Fruit fly (Drosophila melanogaster) whole organism, embryonic: ENCODE data around the gene CG17359.
A peak's percentile ranks its signal among the peaks of the same experiment; 100 is the strongest.

Experiments used
- CG11696 ChIP-seq: fragments of 200-800 bp; sonication (Bioruptor generic); IDR thresholded peaks from 2 replicates; pipeline ENCODE4 v1.3.6; 2022; ENCODE audit warnings: missing biosample characterization, missing genetic modification characterization
- CG12104 ChIP-seq: fragments of 200-800 bp; sonication (Bioruptor generic); optimal IDR thresholded peaks from 3 replicates; lab custom pipeline; 2016; ENCODE audit warnings: missing biosample characterization, missing genetic modification characterization
- CG1233 ChIP-seq: fragments of 200-800 bp; sonication (Bioruptor generic); optimal IDR thresholded peaks from 4 replicates; lab custom pipeline; 2018; ENCODE audit warnings: missing biosample characterization, mild to moderate bottlenecking, missing genetic modification characterization
- CG13775 ChIP-seq: fragments of 200-800 bp; sonication (Bioruptor generic); optimal IDR thresholded peaks from 3 replicates; lab custom pipeline; 2017; ENCODE audit warnings: missing biosample characterization, mild to moderate bottlenecking, missing genetic modification characterization
- CG14667 ChIP-seq: fragments of 200-800 bp; sonication (Bioruptor generic); IDR thresholded peaks from 2 replicates; pipeline ENCODE4 v1.3.6; 2022; ENCODE audit warnings: missing biosample characterization, missing genetic modification characterization
- CG1603 ChIP-seq: fragments of 200-800 bp; sonication (Bioruptor generic); optimal IDR thresholded peaks from 2 replicates; lab custom pipeline; 2019; ENCODE audit warnings: missing biosample characterization, mild to moderate bottlenecking, missing genetic modification characterization, moderate library complexity
- CG1647 ChIP-seq: fragments of 200-800 bp; sonication (Bioruptor generic); optimal IDR thresholded peaks from 3 replicates; lab custom pipeline; 2016; ENCODE audit warnings: missing biosample characterization, missing genetic modification characterization
- CG18476 ChIP-seq: fragments of 200-800 bp; sonication (Bioruptor generic); optimal IDR thresholded peaks from 2 replicates; lab custom pipeline; 2016; ENCODE audit warnings: missing biosample characterization, mild to moderate bottlenecking, missing genetic modification characterization
- CG31224 ChIP-seq: fragments of 200-800 bp; sonication (Bioruptor generic); IDR thresholded peaks from 2 replicates; pipeline ENCODE4 v1.3.6; 2022; ENCODE audit warnings: missing biosample characterization, missing genetic modification characterization
- CG3281 ChIP-seq: fragments of 200-800 bp; sonication (Bioruptor generic); optimal IDR thresholded peaks from 3 replicates; lab custom pipeline; 2017; ENCODE audit warnings: missing biosample characterization, mild to moderate bottlenecking, missing genetic modification characterization
- CG4360 ChIP-seq: fragments of 200-800 bp; sonication (Bioruptor generic); IDR thresholded peaks from 2 replicates; pipeline ENCODE4 v1.3.6; 2022; ENCODE audit warnings: missing biosample characterization, missing genetic modification characterization
- CG4730 ChIP-seq: fragments of 200-800 bp; sonication (Bioruptor generic); IDR thresholded peaks from 2 replicates; pipeline ENCODE4 v1.3.6; 2022; ENCODE audit warnings: missing biosample characterization, missing genetic modification characterization
- CG6254 ChIP-seq: fragments of 200-800 bp; sonication (Bioruptor generic); optimal IDR thresholded peaks from 3 replicates; lab custom pipeline; 2017; ENCODE audit warnings: mild to moderate bottlenecking, missing biosample characterization, missing genetic modification reagents, missing genetic modification characterization
- CG6813 ChIP-seq: fragments of 200-800 bp; sonication (Bioruptor generic); optimal IDR thresholded peaks from 2 replicates; lab custom pipeline; 2017; ENCODE audit warnings: missing biosample characterization, missing genetic modification characterization, mild to moderate bottlenecking, moderate library complexity, missing genetic modification reagents
- CG7372 ChIP-seq: fragments of 200-800 bp; sonication (Bioruptor generic); IDR thresholded peaks from 2 replicates; pipeline ENCODE4 v1.3.6; 2022; ENCODE audit warnings: missing biosample characterization, missing genetic modification characterization
- Dip2 ChIP-seq: fragments of 200-800 bp; sonication (Bioruptor generic); IDR thresholded peaks from 2 replicates; pipeline ENCODE4 v1.3.6; 2022; ENCODE audit warnings: missing biosample characterization, missing genetic modification characterization
- Dref ChIP-seq: fragments of 200-800 bp; sonication (Bioruptor generic); IDR thresholded peaks from 2 replicates; pipeline ENCODE4 v1.3.6; 2022; ENCODE audit warnings: missing biosample characterization, missing genetic modification characterization
- ERR ChIP-seq: fragments of 200-800 bp; sonication (Bioruptor generic); optimal IDR thresholded peaks from 2 replicates; lab custom pipeline; 2016; ENCODE audit warnings: missing biosample characterization, missing genetic modification characterization
- Fer1 ChIP-seq: fragments of 200-800 bp; sonication (Bioruptor generic); optimal IDR thresholded peaks from 2 replicates; lab custom pipeline; 2017; ENCODE audit warnings: missing biosample characterization, mild to moderate bottlenecking, missing genetic modification characterization
- Fer3 ChIP-seq: fragments of 200-800 bp; sonication (Bioruptor generic); optimal IDR thresholded peaks from 2 replicates; lab custom pipeline; 2018; ENCODE audit warnings: missing biosample characterization, mild to moderate bottlenecking, missing genetic modification characterization, moderate library complexity
- Gug ChIP-seq: fragments of 200-800 bp; sonication (Bioruptor generic); IDR thresholded peaks from 4 replicates; pipeline ENCODE4 v1.3.6; 2022; ENCODE audit warnings: missing biosample characterization, missing genetic modification characterization
- HLHmδ ChIP-seq: fragments of 200-800 bp; sonication (Bioruptor generic); optimal IDR thresholded peaks from 2 replicates; lab custom pipeline; 2018; ENCODE audit warnings: missing biosample characterization, mild to moderate bottlenecking, missing genetic modification characterization, moderate library complexity
- Hr3 ChIP-seq: fragments of 200-800 bp; sonication (Bioruptor generic); optimal IDR thresholded peaks from 3 replicates; lab custom pipeline; 2016; ENCODE audit warnings: missing biosample characterization, missing genetic modification characterization
- Hsf ChIP-seq: fragments of 200-800 bp; sonication (Bioruptor generic); optimal IDR thresholded peaks from 3 replicates; lab custom pipeline; 2016; ENCODE audit warnings: missing biosample characterization, missing genetic modification characterization
- NFAT ChIP-seq: fragments of 200-800 bp; sonication (Bioruptor generic); IDR thresholded peaks from 2 replicates; pipeline ENCODE4 v1.3.6; 2022; ENCODE audit warnings: missing biosample characterization, missing genetic modification characterization
- Sry-β ChIP-seq: fragments of 200-800 bp; sonication (Bioruptor generic); optimal IDR thresholded peaks from 2 replicates; lab custom pipeline; 2018; ENCODE audit warnings: missing biosample characterization, mild to moderate bottlenecking, missing genetic modification characterization, moderate library complexity
- ab ChIP-seq: fragments of 200-800 bp; sonication (Bioruptor generic); optimal IDR thresholded peaks from 2 replicates; lab custom pipeline; 2016; ENCODE audit warnings: missing biosample characterization, missing genetic modification characterization
- caup ChIP-seq: fragments of 200-800 bp; sonication (Bioruptor generic); optimal IDR thresholded peaks from 3 replicates; lab custom pipeline; 2017; ENCODE audit warnings: missing biosample characterization, mild to moderate bottlenecking, missing genetic modification characterization, moderate library complexity; ENCODE audit not compliant: severe bottlenecking
- chinmo ChIP-seq: fragments of 200-800 bp; sonication (Bioruptor generic); IDR thresholded peaks from 4 replicates; pipeline ENCODE4 v1.3.6; 2022; ENCODE audit warnings: missing biosample characterization, missing genetic modification characterization; ENCODE audit not compliant: partially characterized antibody
- crp ChIP-seq, 2 experiments: fragments of 200-800 bp; sonication (Bioruptor generic); optimal IDR thresholded peaks; 2 replicates in 1 of 2; 3 replicates in 1 of 2; lab custom pipeline; 2017; ENCODE audit warnings: missing biosample characterization in 2 of 2, missing genetic modification characterization in 2 of 2, mild to moderate bottlenecking in 1 of 2, moderate library complexity in 1 of 2
- dan ChIP-seq: fragments of 200-800 bp; sonication (Bioruptor generic); IDR thresholded peaks from 2 replicates; pipeline ENCODE4 v1.3.6; 2022; ENCODE audit warnings: missing biosample characterization, missing genetic modification characterization
- emc ChIP-seq: fragments of 200-800 bp; sonication (Bioruptor generic); optimal IDR thresholded peaks from 2 replicates; lab custom pipeline; 2016; ENCODE audit warnings: missing biosample characterization, missing genetic modification characterization
- fd96Cb ChIP-seq: fragments of 200-800 bp; sonication (Bioruptor generic); optimal IDR thresholded peaks from 2 replicates; lab custom pipeline; 2018; ENCODE audit warnings: missing biosample characterization, mild to moderate bottlenecking, missing genetic modification characterization, moderate library complexity
- fru ChIP-seq: fragments of >200 bp; optimal IDR thresholded peaks from 2 replicates; lab custom pipeline; 2017
- ftz-f1 ChIP-seq: fragments of 200-800 bp; sonication (Bioruptor generic); optimal IDR thresholded peaks from 2 replicates; lab custom pipeline; 2016; ENCODE audit warnings: missing biosample characterization, missing genetic modification characterization
- fu2 ChIP-seq: fragments of 200-800 bp; sonication (Bioruptor generic); optimal IDR thresholded peaks from 2 replicates; lab custom pipeline; 2016; ENCODE audit warnings: missing biosample characterization, missing genetic modification characterization
- gcm ChIP-seq: fragments of 200-800 bp; sonication (Bioruptor generic); optimal IDR thresholded peaks from 2 replicates; lab custom pipeline; 2019; ENCODE audit warnings: missing biosample characterization, mild to moderate bottlenecking, missing genetic modification characterization, moderate library complexity
- gcm2 ChIP-seq: fragments of 200-800 bp; sonication (Bioruptor generic); optimal IDR thresholded peaks from 2 replicates; lab custom pipeline; 2016; ENCODE audit warnings: missing biosample characterization, missing genetic modification characterization
- grn ChIP-seq: fragments of 200-800 bp; sonication (Bioruptor generic); optimal IDR thresholded peaks from 3 replicates; lab custom pipeline; 2017; ENCODE audit warnings: missing biosample characterization, missing genetic modification characterization
- gsb ChIP-seq: fragments of 200-800 bp; sonication (Bioruptor generic); IDR thresholded peaks from 2 replicates; pipeline ENCODE4 v1.3.6; 2022; ENCODE audit warnings: missing biosample characterization, missing genetic modification characterization
- hth ChIP-seq: fragments of >200 bp; optimal IDR thresholded peaks from 2 replicates; lab custom pipeline; 2017; ENCODE audit warnings: inconsistent platforms
- ken ChIP-seq: fragments of 200-800 bp; sonication (Bioruptor generic); IDR thresholded peaks from 3 replicates; pipeline ENCODE4 v1.3.6; 2022; ENCODE audit warnings: missing biosample characterization, missing genetic modification characterization
- peb ChIP-seq: fragments of 200-800 bp; sonication (Bioruptor generic); IDR thresholded peaks from 2 replicates; pipeline ENCODE4 v1.3.6; 2022; ENCODE audit warnings: missing biosample characterization, missing genetic modification characterization
- psq ChIP-seq: fragments of 200-800 bp; sonication (Bioruptor generic); optimal IDR thresholded peaks from 2 replicates; lab custom pipeline; 2017; ENCODE audit warnings: missing biosample characterization, missing genetic modification characterization
- ranshi ChIP-seq: fragments of 200-800 bp; sonication (Bioruptor generic); IDR thresholded peaks from 2 replicates; pipeline ENCODE4 v1.3.6; 2022; ENCODE audit warnings: missing biosample characterization, missing genetic modification characterization
- repo ChIP-seq: fragments of 200-800 bp; sonication (Bioruptor generic); optimal IDR thresholded peaks from 2 replicates; lab custom pipeline; 2016; ENCODE audit warnings: missing biosample characterization, missing genetic modification characterization
- twi ChIP-seq: fragments of 200-800 bp; optimal IDR thresholded peaks from 2 replicates; lab custom pipeline; 2019; ENCODE audit warnings: missing biosample characterization, mild to moderate bottlenecking, missing genetic modification characterization, moderate library complexity
- zen ChIP-seq: fragments of 200-800 bp; sonication (Bioruptor generic); optimal IDR thresholded peaks from 3 replicates; lab custom pipeline; 2018; ENCODE audit warnings: missing biosample characterization, mild to moderate bottlenecking, missing genetic modification characterization, moderate library complexity
- zen2 ChIP-seq: fragments of 200-800 bp; sonication (Bioruptor generic); IDR thresholded peaks from 3 replicates; pipeline ENCODE4 v1.3.6; 2022; ENCODE audit warnings: missing biosample characterization, missing genetic modification characterization; ENCODE audit not compliant: partially characterized antibody
- zfh1 ChIP-seq: fragments of 200-800 bp; sonication (Bioruptor generic); IDR thresholded peaks from 3 replicates; pipeline ENCODE4 v1.3.6; 2022; ENCODE audit warnings: missing biosample characterization, missing genetic modification characterization

Gene CG17359

DNA sequence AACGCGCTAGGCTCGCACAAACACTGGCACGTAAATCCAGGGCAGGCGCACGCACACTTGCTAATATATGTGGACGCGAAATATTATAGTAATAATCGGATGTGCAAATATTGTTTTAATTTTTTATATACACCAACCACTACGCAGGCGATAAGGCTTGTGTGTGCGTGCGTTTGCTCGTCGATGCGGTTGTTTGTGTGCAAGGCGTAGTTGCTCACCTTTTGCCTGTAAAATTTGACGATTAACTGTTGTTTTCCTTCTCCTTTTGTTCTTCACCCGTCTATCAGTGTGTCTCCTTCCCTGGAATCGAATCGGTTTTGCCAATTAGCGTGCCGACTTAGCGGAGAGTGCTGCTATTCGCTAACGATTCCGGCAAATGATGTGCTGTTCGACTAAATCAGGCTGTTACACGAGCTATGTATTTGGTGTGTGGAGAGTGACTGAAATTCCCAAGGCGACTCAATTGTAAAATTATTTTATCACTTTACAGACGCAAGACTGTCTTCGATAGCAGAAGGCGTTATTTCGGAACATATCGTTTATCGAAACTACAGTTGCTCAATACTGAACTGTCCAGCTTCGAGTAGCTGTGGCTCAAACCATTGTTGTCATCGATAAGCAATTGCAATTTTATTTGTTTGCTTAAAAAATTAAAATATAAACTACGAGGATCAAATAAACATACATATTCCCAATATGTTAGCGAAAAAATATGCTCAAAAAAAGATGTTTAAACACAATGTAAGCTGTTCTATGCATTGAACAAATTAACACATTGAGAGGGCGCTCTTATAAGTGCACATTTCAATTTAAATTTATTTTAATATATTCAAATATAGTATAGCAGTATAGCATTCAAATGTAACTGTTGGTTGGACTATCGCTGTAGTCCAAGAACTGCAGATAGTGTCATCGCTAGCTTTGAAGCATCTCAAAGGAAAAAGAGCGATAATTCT lies 32.4 kb upstream of the CG17359 start, which contains the start of the genes CG6650 and endos (continued):
- TF ChIP-seq twi (no peak), caup (GFP tag; lab: Kevin White, UChicago) (peak; percentile 37), CG12104 (peak; percentile 32), CG7372 (GFP tag; lab: Robert Waterston, UW) (no peak), zen2 (GFP tag; lab: Robert Waterston, UW) (peak; percentile 19), hth (no peak), fd96Cb (tag; lab: Kevin White, UChicago) (no peak), Hsf (GFP tag; lab: Kevin White, UChicago) (no peak), gsb (GFP tag; lab: Robert Waterston, UW) (no peak), CG1603 (tag; lab: Kevin White, UChicago) (peak; percentile 63), crp (GFP tag; optimal IDR thresholded peaks at IDR 0.05; lab: Kevin White, UChicago) (no peak), Gug (GFP tag; lab: Robert Waterston, UW) (peak; percentile 18; the same call in 1 of the 4 replicates), repo (GFP tag; lab: Kevin White, UChicago) (no peak), grn (peak; percentile 3), Sry-β (GFP tag; lab: Kevin White, UChicago) (peak; percentile 3), ab (GFP tag; lab: Kevin White, UChicago) (no peak), CG11696 (GFP tag; lab: Robert Waterston, UW) (no peak), CG1233 (GFP tag; lab: Kevin White, UChicago) (peak; percentile 16), ftz-f1 (GFP tag; lab: Kevin White, UChicago) (no peak), dan (GFP tag; lab: Robert Waterston, UW) (no peak), peb (GFP tag; lab: Robert Waterston, UW) (no peak), Dip2 (GFP tag; lab: Robert Waterston, UW) (no peak), Hr3 (GFP tag; lab: Kevin White, UChicago) (peak; percentile 8), CG3281 (GFP tag; lab: Kevin White, UChicago) (peak; percentile 47), Fer1 (peak; percentile 50), chinmo (0 out of 4 replicates have a peak, but pooled peaks have one; percentile 47), zen (tag; lab: Kevin White, UChicago) (peak; percentile 33), CG6254 (GFP tag; lab: Kevin White, UChicago) (peak; percentile 63), HLHmδ (GFP tag; lab: Kevin White, UChicago) (no peak), CG13775 (peak; percentile 36), psq (GFP tag; lab: Kevin White, UChicago) (peak; percentile 24), ken (GFP tag; lab: Robert Waterston, UW) (no peak), CG18476 (GFP tag; lab: Kevin White, UChicago) (peak; percentile 50), Fer3 (tag; lab: Kevin White, UChicago) (peak; percentile 3), CG31224 (GFP tag; lab: Robert Waterston, UW) (no peak), gcm (GFP tag; lab: Kevin White, UChicago) (peak; percentile 7), CG4730 (GFP tag; lab: Robert Waterston, UW) (no peak), CG6813 (GFP tag; lab: Kevin White, UChicago) (no peak), CG14667 (GFP tag; lab: Robert Waterston, UW) (no peak), fu2 (GFP tag; lab: Kevin White, UChicago) (no peak), Dref (GFP tag; lab: Robert Waterston, UW) (peak; percentile 91), gcm2 (no peak), emc (GFP tag; lab: Kevin White, UChicago) (no peak), fru (lab: Kevin White, UChicago) (no peak), CG1647 (GFP tag; lab: Kevin White, UChicago) (no peak), NFAT (GFP tag; lab: Robert Waterston, UW) (0 out of 2 replicates have a peak, but pooled peaks have one; percentile 4), ERR (GFP tag; lab: Kevin White, UChicago) (no peak), ranshi (GFP tag; lab: Robert Waterston, UW) (no peak), zfh1 (no peak), CG4360 (GFP tag; lab: Robert Waterston, UW) (no peak)
